Fruit fly (Drosophila melanogaster) whole organism, adult: ENCODE measurements around the gene Pburs.

Experiments used
- CG11617 ChIP-seq: fragments of 200-800 bp; sonication (Bioruptor generic); optimal IDR thresholded peaks from 2 replicates; lab custom pipeline; 2017; ENCODE audit warnings: mild to moderate bottlenecking, missing biosample characterization, missing genetic modification reagents, missing genetic modification characterization
- CG12768 ChIP-seq: fragments of 200-800 bp; sonication (Bioruptor generic); optimal IDR thresholded peaks from 2 replicates; lab custom pipeline; 2017; ENCODE audit warnings: missing biosample characterization, missing genetic modification characterization, mild to moderate bottlenecking, moderate library complexity, missing genetic modification reagents
- CG14711 ChIP-seq: fragments of 200-800 bp; sonication (Bioruptor generic); optimal IDR thresholded peaks from 2 replicates; lab custom pipeline; 2018; ENCODE audit warnings: missing biosample characterization, mild to moderate bottlenecking, missing genetic modification characterization, moderate library complexity
- CG1620 ChIP-seq: fragments of 200-800 bp; sonication (Bioruptor generic); optimal IDR thresholded peaks from 2 replicates; lab custom pipeline; 2016; ENCODE audit warnings: missing biosample characterization, missing genetic modification characterization
- CG33017 ChIP-seq: fragments of 200-800 bp; sonication (Bioruptor generic); optimal IDR thresholded peaks from 2 replicates; lab custom pipeline; 2018; ENCODE audit warnings: missing biosample characterization, mild to moderate bottlenecking, missing genetic modification characterization, moderate library complexity
- CG5204 ChIP-seq: fragments of 200-800 bp; sonication (Bioruptor generic); optimal IDR thresholded peaks from 2 replicates; lab custom pipeline; 2016; ENCODE audit warnings: missing biosample characterization, missing genetic modification characterization
- CG7045 ChIP-seq: fragments of 200-800 bp; sonication (Bioruptor generic); optimal IDR thresholded peaks from 2 replicates; lab custom pipeline; 2017; ENCODE audit warnings: missing biosample characterization, mild to moderate bottlenecking, missing genetic modification characterization
- CG7101 ChIP-seq: fragments of 200-800 bp; sonication (Bioruptor generic); optimal IDR thresholded peaks from 2 replicates; lab custom pipeline; 2018; ENCODE audit warnings: missing biosample characterization, mild to moderate bottlenecking, missing genetic modification characterization, moderate library complexity
- Clk ChIP-seq: fragments of 200-800 bp; sonication (Bioruptor generic); optimal IDR thresholded peaks from 2 replicates; lab custom pipeline; 2017; ENCODE audit warnings: missing biosample characterization, missing genetic modification characterization
- Crg-1 ChIP-seq: fragments of 200-800 bp; sonication (Bioruptor generic); optimal IDR thresholded peaks from 2 replicates; lab custom pipeline; 2016; ENCODE audit warnings: missing biosample characterization, missing genetic modification characterization
- Hr96 ChIP-seq: fragments of 200-800 bp; sonication (Bioruptor generic); optimal IDR thresholded peaks from 2 replicates; lab custom pipeline; 2016; ENCODE audit warnings: missing biosample characterization, missing genetic modification characterization
- Mnt ChIP-seq: fragments of 200-800 bp; sonication (Bioruptor generic); optimal IDR thresholded peaks from 2 replicates; lab custom pipeline; 2016; ENCODE audit warnings: missing biosample characterization, mild to moderate bottlenecking, missing genetic modification characterization
- bab1 ChIP-seq: fragments of 200-800 bp; sonication (Bioruptor generic); optimal IDR thresholded peaks from 3 replicates; lab custom pipeline; 2019; ENCODE audit warnings: missing biosample characterization, mild to moderate bottlenecking, missing genetic modification characterization, moderate library complexity
- cic ChIP-seq: fragments of 200-800 bp; sonication (Bioruptor generic); optimal IDR thresholded peaks from 2 replicates; lab custom pipeline; 2017; ENCODE audit warnings: missing biosample characterization, mild to moderate bottlenecking, missing genetic modification characterization, moderate library complexity
- cnc ChIP-seq, 2 experiments: fragments of >200 bp; optimal IDR thresholded peaks; 2 replicates each; lab custom pipeline; 2017
- kay ChIP-seq: fragments of 200-800 bp; sonication (Bioruptor generic); peaks from one replicate; lab custom pipeline; 2016; ENCODE audit warnings: missing biosample characterization, missing genetic modification characterization, borderline replicate concordance
- ovo ChIP-seq: fragments of 200-800 bp; sonication (Bioruptor generic); optimal IDR thresholded peaks from 2 replicates; lab custom pipeline; 2016; ENCODE audit warnings: missing biosample characterization, missing genetic modification characterization
- pad ChIP-seq: fragments of 200-800 bp; sonication (Bioruptor generic); optimal IDR thresholded peaks from 3 replicates; lab custom pipeline; 2017; ENCODE audit warnings: missing biosample characterization, missing genetic modification characterization, mild to moderate bottlenecking, moderate library complexity, missing genetic modification reagents
- tj ChIP-seq: fragments of 200-800 bp; sonication (Bioruptor generic); optimal IDR thresholded peaks from 3 replicates; lab custom pipeline; 2017; ENCODE audit warnings: missing biosample characterization, mild to moderate bottlenecking, missing genetic modification characterization, moderate library complexity
- toe ChIP-seq: fragments of 200-800 bp; sonication (Bioruptor generic); optimal IDR thresholded peaks from 2 replicates; lab custom pipeline; 2016; ENCODE audit warnings: missing biosample characterization, missing genetic modification characterization

Pburs gene

DNA sequence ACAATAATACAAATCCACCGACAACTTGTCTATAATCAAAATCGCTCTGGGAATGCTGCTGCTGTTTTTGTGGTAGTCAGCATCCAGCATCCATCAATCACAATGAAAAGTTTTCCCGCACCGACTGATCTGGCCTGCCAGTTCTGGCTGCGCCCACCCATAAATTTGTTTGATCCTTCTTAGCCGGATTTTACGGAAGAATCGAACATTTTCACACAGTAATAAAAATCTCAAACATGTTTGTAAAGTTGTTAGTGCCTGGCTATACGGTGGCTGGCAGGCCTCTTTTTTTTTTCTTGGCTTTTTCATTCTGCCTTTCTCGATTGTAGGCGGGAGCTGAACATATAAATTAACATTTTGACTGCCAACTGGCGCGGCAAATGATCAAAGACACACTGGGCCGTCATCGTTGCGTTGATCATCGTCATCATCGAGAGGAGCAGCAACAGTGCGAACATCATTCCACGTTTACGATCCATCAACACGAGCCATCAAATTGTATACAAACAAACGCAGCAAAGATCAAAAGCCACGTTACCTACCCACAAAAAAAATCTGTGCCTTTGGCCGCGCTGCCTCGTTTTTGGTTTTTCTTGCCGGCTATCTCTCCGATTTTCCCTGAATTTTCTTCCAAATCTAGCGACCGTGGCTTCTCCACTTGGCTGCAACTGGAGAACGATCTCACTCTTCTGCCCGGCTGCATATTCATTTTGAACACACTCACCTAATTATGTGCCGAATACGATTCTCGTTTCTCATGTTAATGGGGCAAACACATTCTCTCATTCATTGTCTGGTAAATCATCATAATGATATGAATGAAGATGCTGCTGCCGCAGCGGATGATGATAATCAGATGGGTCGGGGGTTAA is 36.0 kb upstream of the Pburs start:
- TF ChIP-seq CG14711 (tag; lab: Kevin White, UChicago) (no peak), CG12768 (GFP tag; lab: Kevin White, UChicago) (no peak), tj (GFP tag; lab: Kevin White, UChicago) (no peak), bab1 (GFP tag; lab: Kevin White, UChicago) (no peak), CG5204 (GFP tag; lab: Kevin White, UChicago) (no peak), toe (GFP tag; lab: Kevin White, UChicago) (no peak), cnc (optimal IDR thresholded peaks at IDR 0.05; lab: Kevin White, UChicago) (no peak), CG33017 (tag; lab: Kevin White, UChicago) (no peak), Mnt (no peak)

DNA sequence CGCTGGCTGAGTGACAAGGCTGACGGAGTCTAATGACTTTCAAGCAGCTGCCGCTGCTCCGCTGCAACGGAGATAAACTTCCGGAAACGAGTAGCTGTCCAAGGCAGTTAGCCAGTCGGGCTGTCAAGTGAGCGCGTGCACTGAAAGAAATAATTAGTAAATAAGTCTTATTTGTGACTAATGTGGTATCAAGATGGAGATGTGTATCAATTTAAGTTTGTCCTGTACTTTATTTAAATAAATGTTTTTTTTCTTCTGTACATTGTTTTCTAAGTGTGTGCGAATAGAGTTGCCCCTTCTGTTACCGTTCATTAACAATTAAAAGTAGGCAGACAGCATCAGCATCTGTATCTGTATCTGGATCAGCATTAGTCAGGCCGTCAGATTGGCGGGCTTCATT is 34.2 kb upstream of the Pburs start:
- TF ChIP-seq Crg-1 (GFP tag; lab: Kevin White, UChicago), result no peak
- TF ChIP-seq CG11617, result no peak
- TF ChIP-seq CG5204 (GFP tag; lab: Kevin White, UChicago), result no peak
- no peak for TF ChIP-seq CG1620 (GFP tag; lab: Kevin White, UChicago)
- no peak for TF ChIP-seq cic (GFP tag; lab: Kevin White, UChicago)
- no peak for TF ChIP-seq kay
- TF ChIP-seq CG7101 (tag; lab: Kevin White, UChicago), result no peak
- no peak for TF ChIP-seq CG7045 (GFP tag; lab: Kevin White, UChicago)

DNA sequence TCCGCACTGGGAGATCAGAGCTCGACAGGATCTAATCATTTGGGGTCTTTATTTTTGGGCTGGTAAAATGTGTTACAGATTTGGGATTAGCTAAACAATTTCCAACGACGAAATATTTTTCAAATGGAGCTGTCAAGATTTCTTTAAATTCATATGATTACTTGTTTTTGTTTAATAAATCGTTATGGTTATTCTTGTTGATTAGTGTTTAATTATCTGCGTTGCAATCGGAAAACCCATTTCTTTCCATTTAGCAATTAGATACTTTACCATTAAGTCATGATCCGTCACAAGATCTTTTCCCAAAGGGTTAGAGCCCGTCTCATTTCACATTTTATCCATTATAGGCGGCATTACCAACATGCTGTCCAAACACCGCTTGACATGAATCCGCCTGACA is 33.7 kb upstream of the Pburs start, which contains the start of gene CG15283:
TSS of gene CG15283 (minus strand) at position 101 of the 400 bp plus-strand sequence.
- TF ChIP-seq CG33017 (tag; lab: Kevin White, UChicago), result no peak
- no peak for TF ChIP-seq pad (GFP tag; lab: Kevin White, UChicago)
- no peak for TF ChIP-seq CG12768 (GFP tag; lab: Kevin White, UChicago)
- no peak for TF ChIP-seq Clk (GFP tag; lab: Kevin White, UChicago)
- no peak for TF ChIP-seq ovo (GFP tag; lab: Kevin White, UChicago)
- TF ChIP-seq Crg-1 (GFP tag; lab: Kevin White, UChicago), result no peak
- no peak for TF ChIP-seq CG1620 (GFP tag; lab: Kevin White, UChicago)
- no peak for TF ChIP-seq kay
- no peak for TF ChIP-seq CG7045 (GFP tag; lab: Kevin White, UChicago)
- TF ChIP-seq toe (GFP tag; lab: Kevin White, UChicago), result no peak
- TF ChIP-seq tj (GFP tag; lab: Kevin White, UChicago), result no peak
- TF ChIP-seq CG11617, result no peak
- TF ChIP-seq cnc (optimal IDR thresholded peaks at IDR 0.05; lab: Kevin White, UChicago), result no peak
- TF ChIP-seq Mnt, result no peak
- TF ChIP-seq cic (GFP tag; lab: Kevin White, UChicago), result no peak
- no peak for TF ChIP-seq Hr96 (GFP tag; lab: Kevin White, UChicago)

DNA sequence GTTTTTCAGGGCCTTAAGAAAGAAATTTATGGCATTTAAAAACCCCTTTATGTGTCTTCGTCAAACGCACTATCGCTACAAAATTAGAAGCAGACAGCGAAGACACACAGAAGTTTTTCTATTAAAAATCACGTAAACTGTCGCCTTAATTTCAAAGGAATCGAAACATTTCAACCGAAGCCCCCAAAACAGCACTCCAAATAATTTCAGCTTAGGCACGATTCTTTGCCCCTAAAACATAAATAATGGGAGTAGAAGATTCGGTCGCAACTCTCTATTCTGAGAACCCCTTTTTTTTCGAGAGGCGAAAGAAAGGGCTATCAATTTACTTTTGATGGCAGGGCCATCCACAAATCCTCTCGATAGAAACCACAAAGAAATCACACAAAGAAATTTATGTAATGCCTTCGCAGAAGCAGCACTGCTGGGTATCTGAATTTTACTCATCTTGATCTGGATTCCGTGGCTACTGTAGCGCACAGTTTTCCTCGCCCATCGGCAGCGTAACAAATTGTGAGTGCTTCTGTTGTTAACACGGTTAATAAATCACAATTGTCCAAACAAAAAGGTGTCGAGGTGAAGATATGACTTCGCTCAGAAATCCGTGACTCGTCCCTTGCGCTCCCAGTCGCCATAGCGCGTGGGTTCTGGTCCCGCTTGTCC is 32.9 kb upstream of the Pburs start:
- TF ChIP-seq pad (GFP tag; lab: Kevin White, UChicago) (no peak), CG7101 (tag; lab: Kevin White, UChicago) (no peak), CG14711 (tag; lab: Kevin White, UChicago) (no peak), bab1 (GFP tag; lab: Kevin White, UChicago) (no peak)

DNA sequence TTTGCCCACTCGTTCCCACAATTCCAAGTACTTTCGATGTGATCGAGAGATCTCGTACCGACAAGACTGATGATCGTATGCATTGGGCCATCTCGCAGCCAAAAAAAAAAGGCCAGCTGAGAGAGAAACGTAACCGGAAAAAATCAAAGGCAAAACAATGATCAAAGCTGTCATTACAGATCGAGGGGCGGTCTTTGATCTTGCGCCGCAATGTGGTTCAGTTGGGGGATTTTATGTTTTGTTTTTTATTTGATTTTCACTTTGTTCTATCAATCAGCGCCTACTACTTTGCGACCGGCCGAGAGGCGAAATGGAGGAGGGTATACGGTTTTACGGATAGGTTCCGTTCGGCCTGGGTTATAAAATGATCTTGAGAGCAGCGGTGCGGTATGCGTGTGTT is 31.7 kb upstream of the Pburs start:
- no peak for TF ChIP-seq CG1620 (GFP tag; lab: Kevin White, UChicago)
- no peak for TF ChIP-seq CG33017 (tag; lab: Kevin White, UChicago)
- no peak for TF ChIP-seq pad (GFP tag; lab: Kevin White, UChicago)
- no peak for TF ChIP-seq CG11617
- TF ChIP-seq bab1 (GFP tag; lab: Kevin White, UChicago), result no peak

DNA sequence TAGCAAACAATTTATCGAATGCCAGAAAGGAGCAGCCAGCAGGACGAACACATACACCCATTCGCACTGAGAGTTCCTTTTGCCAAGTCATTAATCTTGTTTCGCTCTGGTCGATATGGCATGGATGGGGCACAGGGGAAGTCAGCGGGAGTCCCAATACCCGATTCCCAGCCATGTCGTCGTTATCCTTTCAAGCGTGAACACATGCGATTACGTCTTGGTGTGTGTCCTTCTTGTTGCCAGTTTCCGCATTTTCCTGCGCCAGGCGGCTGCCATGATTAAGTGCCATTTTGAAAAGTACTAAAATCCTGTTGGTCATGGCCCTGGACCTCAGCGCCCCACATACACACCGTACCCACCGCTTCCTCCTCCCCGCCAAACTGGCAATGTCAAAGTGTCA is 30.4 kb upstream of the Pburs start:
- TF ChIP-seq bab1 (GFP tag; lab: Kevin White, UChicago), result no peak
- no peak for TF ChIP-seq Hr96 (GFP tag; lab: Kevin White, UChicago)
- TF ChIP-seq ovo (GFP tag; lab: Kevin White, UChicago), result no peak
- TF ChIP-seq Mnt, result no peak
- TF ChIP-seq CG14711 (tag; lab: Kevin White, UChicago), result no peak
- TF ChIP-seq Clk (GFP tag; lab: Kevin White, UChicago), result no peak
- no peak for TF ChIP-seq kay
- no peak for TF ChIP-seq CG11617
- TF ChIP-seq CG5204 (GFP tag; lab: Kevin White, UChicago), result no peak
- TF ChIP-seq CG7045 (GFP tag; lab: Kevin White, UChicago), result no peak
- no peak for TF ChIP-seq CG7101 (tag; lab: Kevin White, UChicago)
- no peak for TF ChIP-seq cnc (optimal IDR thresholded peaks at IDR 0.05; lab: Kevin White, UChicago)
- no peak for TF ChIP-seq Crg-1 (GFP tag; lab: Kevin White, UChicago)
- TF ChIP-seq CG1620 (GFP tag; lab: Kevin White, UChicago), result no peak
- TF ChIP-seq toe (GFP tag; lab: Kevin White, UChicago), result no peak
- no peak for TF ChIP-seq cic (GFP tag; lab: Kevin White, UChicago)
- TF ChIP-seq tj (GFP tag; lab: Kevin White, UChicago), result no peak
- no peak for TF ChIP-seq CG33017 (tag; lab: Kevin White, UChicago)
